Fruit fly (Drosophila melanogaster): ENCODE data around the gene Ca-alpha1T.

Gene Ca-alpha1T

DNA sequence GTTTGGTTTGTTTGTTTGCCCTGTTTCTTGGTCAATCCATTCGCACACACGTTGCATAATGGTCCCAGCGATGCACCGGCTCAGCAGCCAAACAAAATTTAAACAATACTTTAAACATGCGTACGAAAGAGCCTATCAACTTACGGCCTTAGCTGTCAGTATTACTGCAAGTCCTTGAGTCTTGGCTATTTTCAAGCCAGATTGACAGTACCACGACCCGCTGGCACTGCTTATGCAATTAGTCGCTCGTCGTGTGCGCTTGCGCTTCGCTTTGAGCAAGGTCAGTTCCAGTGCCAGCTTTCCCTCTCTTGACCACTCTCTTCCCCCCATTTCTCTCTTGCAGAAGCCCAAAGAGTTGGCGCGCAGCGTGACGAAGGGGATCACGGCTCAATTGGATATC lies 123.6 kb downstream of the Ca-alpha1T start (continued):
- 0 out of 2 replicates have a peak, but pooled peaks have one; percentile 31 for TF ChIP-seq crol (GFP tag; IDR thresholded peaks at IDR 0.05)
- no peak for TF ChIP-seq CG8765 (GFP tag; IDR thresholded peaks at IDR 0.05)
- TF ChIP-seq Dll (GFP tag; IDR thresholded peaks at IDR 0.05; ENCODE audit: partially characterized antibody): 0 out of 4 replicates have a peak, but pooled peaks have one; percentile 22

DNA sequence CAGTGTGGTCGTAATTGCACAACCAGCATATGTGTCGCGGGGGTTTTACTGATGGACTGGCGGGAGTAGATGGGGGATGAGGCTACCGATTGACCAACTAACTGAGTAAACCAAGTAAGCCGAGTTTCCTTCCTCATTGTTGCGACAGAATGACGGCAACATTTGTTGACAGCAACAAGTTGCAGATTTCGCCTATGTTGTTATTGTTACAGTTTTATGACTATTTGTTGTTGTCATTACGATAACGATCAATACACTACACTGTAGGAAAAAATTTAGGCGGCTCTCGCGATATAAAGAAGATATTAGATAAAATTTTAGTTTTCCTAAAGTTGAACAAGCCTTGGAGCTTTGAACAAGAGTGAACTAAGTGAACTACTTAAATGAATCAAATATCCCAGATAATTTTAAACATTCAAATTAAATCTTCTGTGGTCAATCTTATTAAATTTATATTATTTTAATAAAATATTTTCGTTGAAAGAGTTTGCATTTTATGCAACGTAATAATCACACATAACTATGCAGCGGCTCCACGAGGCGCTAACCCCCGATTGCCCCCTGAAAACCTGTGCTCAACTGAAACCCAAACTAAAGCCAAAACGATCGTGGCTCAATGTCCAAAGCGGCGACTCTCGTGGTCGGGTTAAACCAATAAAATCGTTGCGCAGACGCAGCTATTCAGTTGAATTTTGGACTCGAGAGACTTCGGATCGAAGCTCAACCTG lies 124.8 kb downstream of the Ca-alpha1T start, which contains the start of gene CG5928:
Gene CG5928, plus strand, starts transcription at position 678 of the 728 bp plus-strand sequence.
- TF ChIP-seq CG15269 (tag; optimal IDR thresholded peaks at IDR 0.05) (peak; percentile 59), CG6175 (GFP tag; IDR thresholded peaks at IDR 0.05) (no peak), CG7357 (GFP tag; IDR thresholded peaks at IDR 0.05) (no peak), Taf1 (GFP tag; IDR thresholded peaks at IDR 0.05) (no peak), Ets97D (GFP tag; optimal IDR thresholded peaks at IDR 0.05) (no peak), CG1792 (GFP tag; optimal IDR thresholded peaks at IDR 0.05) (no peak), CG13287 (GFP tag; IDR thresholded peaks at IDR 0.05; ENCODE audit: partially characterized antibody) (no peak), CG14667 (GFP tag; IDR thresholded peaks at IDR 0.05) (no peak), CG2889 (GFP tag; IDR thresholded peaks at IDR 0.05) (no peak), Drgx (GFP tag; IDR thresholded peaks at IDR 0.05) (no peak), CG2678 (tag; optimal IDR thresholded peaks at IDR 0.05) (peak; percentile 73), chinmo (GFP tag; IDR thresholded peaks at IDR 0.05; ENCODE audit: partially characterized antibody) (no peak), Opbp (GFP tag; IDR thresholded peaks at IDR 0.05; ENCODE audit: partially characterized antibody) (no peak), CG2199 (GFP tag; IDR thresholded peaks at IDR 0.05) (no peak), CG12299 (tag; optimal IDR thresholded peaks at IDR 0.05) (no peak), CG17328 (GFP tag; IDR thresholded peaks at IDR 0.05) (no peak), mld (GFP tag; IDR thresholded peaks at IDR 0.05; ENCODE audit: partially characterized antibody) (no peak), Mes4 (GFP tag; optimal IDR thresholded peaks at IDR 0.05) (no peak), Stat92E (GFP tag; optimal IDR thresholded peaks at IDR 0.05) (no peak), CG1603 (tag; optimal IDR thresholded peaks at IDR 0.05) (no peak), CG17568 (GFP tag; optimal IDR thresholded peaks at IDR 0.05) (no peak), btn (GFP tag; optimal IDR thresholded peaks at IDR 0.05) (no peak), CG34422 (GFP tag; IDR thresholded peaks at IDR 0.05) (no peak), CG32772 (GFP tag; IDR thresholded peaks at IDR 0.05) (no peak), ewg (GFP tag; optimal IDR thresholded peaks at IDR 0.05) (no peak), Ets65A (GFP tag) (no peak), CG7987 (GFP tag; optimal IDR thresholded peaks at IDR 0.05) (no peak), Dp (GFP tag; optimal IDR thresholded peaks at IDR 0.05) (no peak), CG32767 (GFP tag; IDR thresholded peaks at IDR 0.05) (no peak), bcd (GFP tag; optimal IDR thresholded peaks at IDR 0.05) (peak; percentile 38), chif (GFP tag; optimal IDR thresholded peaks at IDR 0.05) (no peak), pnt (GFP tag; optimal IDR thresholded peaks at IDR 0.05) (no peak), CG13296 (GFP tag; optimal IDR thresholded peaks at IDR 0.05) (peak; percentile 39), CG17361 (GFP tag; IDR thresholded peaks at IDR 0.05) (peak; percentile 41; the same call in 1 of the 3 replicates), emc (GFP tag; optimal IDR thresholded peaks at IDR 0.05) (no peak), Dref (GFP tag; IDR thresholded peaks at IDR 0.05) (no peak), E2f1 (GFP tag; IDR thresholded peaks at IDR 0.05) (peak; percentile 21; the same call in 1 of the 2 replicates), mam (GFP tag; optimal IDR thresholded peaks at IDR 0.05) (no peak), Hand (GFP tag; optimal IDR thresholded peaks at IDR 0.05) (no peak), CG10366 (GFP tag; IDR thresholded peaks at IDR 0.05) (peak; percentile 14; the same call in 1 of the 2 replicates), Myb (GFP tag; optimal IDR thresholded peaks at IDR 0.05) (no peak), TFAM (GFP tag; optimal IDR thresholded peaks at IDR 0.05) (no peak), CG10431 (GFP tag; optimal IDR thresholded peaks at IDR 0.05) (no peak), CG11504 (tag; optimal IDR thresholded peaks at IDR 0.05) (peak; percentile 95), pum (GFP tag; optimal IDR thresholded peaks at IDR 0.05) (no peak)

All from whole organism, embryonic.